Worm (Caenorhabditis elegans): ENCODE data around the gene C14C10.5.
A peak's percentile ranks its signal among the peaks of the same experiment; 100 is the strongest.

The C14C10.5 gene

ce11 chrV:12596196-12596595 is 3.8 kb upstream of the C14C10.5 start, which contains the start of gene mma-1:
TSS of gene mma-1 (minus strand) at chrV:12596296.
- no peak for TF ChIP-seq B0310.2 (tag; optimal IDR thresholded peaks at IDR 0.05)
- no peak for TF ChIP-seq hmg-4 (GFP tag; optimal IDR thresholded peaks at IDR 0.05)
- TF ChIP-seq F13C5.2 (tag; optimal IDR thresholded peaks at IDR 0.05): no peak
- TF ChIP-seq tra-4 (tag; optimal IDR thresholded peaks at IDR 0.05): no peak
- no peak for TF ChIP-seq sea-1 (GFP tag; conservative IDR thresholded peaks at IDR 0.05)
- no peak for TF ChIP-seq ets-7 (tag; optimal IDR thresholded peaks at IDR 0.05)
- no peak for TF ChIP-seq ceh-13 (GFP tag; optimal IDR thresholded peaks at IDR 0.05)
- TF ChIP-seq ama-1 (optimal IDR thresholded peaks at IDR 0.05): no peak
- TF ChIP-seq tbx-11 (GFP tag; IDR thresholded peaks at IDR 0.05): no peak
- no peak for TF ChIP-seq tbx-37 (GFP tag; conservative IDR thresholded peaks at IDR 0.05)
- TF ChIP-seq pes-1 (GFP tag; IDR thresholded peaks at IDR 0.05): no peak
- TF ChIP-seq flt-1 (GFP tag; IDR thresholded peaks at IDR 0.05): no peak
- TF ChIP-seq aly-1 (tag; optimal IDR thresholded peaks at IDR 0.05): no peak
- TF ChIP-seq hnd-1 (tag; optimal IDR thresholded peaks at IDR 0.05): no peak
- no peak for TF ChIP-seq hmbx-1 (tag; optimal IDR thresholded peaks at IDR 0.05)

ce11 chrV:12596795-12597194 is 3.2 kb upstream of the C14C10.5 start:
- TF ChIP-seq pes-1 (GFP tag; IDR thresholded peaks at IDR 0.05) (no peak; the same call in 1 of the 2 replicates), tra-4 (tag; optimal IDR thresholded peaks at IDR 0.05) (peak; percentile 65), aly-1 (tag; optimal IDR thresholded peaks at IDR 0.05) (peak; percentile 80), B0310.2 (tag; optimal IDR thresholded peaks at IDR 0.05) (peak; percentile 42), tbx-11 (GFP tag; IDR thresholded peaks at IDR 0.05) (no peak), hnd-1 (tag; optimal IDR thresholded peaks at IDR 0.05) (peak; percentile 30), ets-7 (tag; optimal IDR thresholded peaks at IDR 0.05) (peak; percentile 19), tbx-37 (GFP tag; conservative IDR thresholded peaks at IDR 0.05) (peak; percentile 47), flt-1 (GFP tag; IDR thresholded peaks at IDR 0.05) (peak; percentile 76), hmg-4 (GFP tag; optimal IDR thresholded peaks at IDR 0.05) (peak; percentile 90), ceh-13 (GFP tag; optimal IDR thresholded peaks at IDR 0.05) (peak; percentile 62), F13C5.2 (tag; optimal IDR thresholded peaks at IDR 0.05) (peak; percentile 85), ceh-36 (tag; optimal IDR thresholded peaks at IDR 0.05) (peak; percentile 45), sea-1 (GFP tag; conservative IDR thresholded peaks at IDR 0.05) (peak; percentile 77), scrt-1 (GFP tag; IDR thresholded peaks at IDR 0.05) (peak; percentile 71), hmbx-1 (tag; optimal IDR thresholded peaks at IDR 0.05) (peak; percentile 43), ama-1 (optimal IDR thresholded peaks at IDR 0.05) (no peak)

- no peak for TF ChIP-seq flt-1 (GFP tag; IDR thresholded peaks at IDR 0.05)
- TF ChIP-seq ama-1 (optimal IDR thresholded peaks at IDR 0.05): no peak
- no peak for TF ChIP-seq aly-1 (tag; optimal IDR thresholded peaks at IDR 0.05)
- TF ChIP-seq B0310.2 (tag; optimal IDR thresholded peaks at IDR 0.05): no peak
- no peak for TF ChIP-seq ets-7 (tag; optimal IDR thresholded peaks at IDR 0.05)
- no peak for TF ChIP-seq sea-1 (GFP tag; conservative IDR thresholded peaks at IDR 0.05)
- TF ChIP-seq ceh-36 (tag; optimal IDR thresholded peaks at IDR 0.05): no peak
- TF ChIP-seq tbx-11 (GFP tag; IDR thresholded peaks at IDR 0.05): no peak
- TF ChIP-seq hmbx-1 (tag; optimal IDR thresholded peaks at IDR 0.05): no peak
- TF ChIP-seq ceh-13 (GFP tag; optimal IDR thresholded peaks at IDR 0.05): no peak
- TF ChIP-seq tra-4 (tag; optimal IDR thresholded peaks at IDR 0.05): no peak
- TF ChIP-seq hnd-1 (tag; optimal IDR thresholded peaks at IDR 0.05): no peak
- no peak for TF ChIP-seq tbx-37 (GFP tag; conservative IDR thresholded peaks at IDR 0.05)
- no peak for TF ChIP-seq hmg-4 (GFP tag; optimal IDR thresholded peaks at IDR 0.05)
- TF ChIP-seq F13C5.2 (tag; optimal IDR thresholded peaks at IDR 0.05): no peak
- no peak for TF ChIP-seq scrt-1 (GFP tag; IDR thresholded peaks at IDR 0.05)
- no peak for TF ChIP-seq pes-1 (GFP tag; IDR thresholded peaks at IDR 0.05)
These were observed 882 bp upstream of the C14C10.5 start, which contains the start of the genes C14C10.10 and ril-2 for ce11 chrV:12599110-12599509. TSS of gene C14C10.10 (minus strand) at chrV:12599128. TSS of gene ril-2 (minus strand) at chrV:12599157.

ce11 chrV:12601835-12602234 is 1.8 kb downstream of the C14C10.5 start:
- TF ChIP-seq flt-1 (GFP tag; IDR thresholded peaks at IDR 0.05) (no peak), tbx-11 (GFP tag; IDR thresholded peaks at IDR 0.05) (no peak), F13C5.2 (tag; optimal IDR thresholded peaks at IDR 0.05) (no peak), tbx-37 (GFP tag; conservative IDR thresholded peaks at IDR 0.05) (no peak)

ce11 chrV:12607113-12607512 is 7.1 kb downstream of the C14C10.5 start, which contains the start of gene erg-28:
TSS of gene erg-28 (plus strand) at chrV:12607413.
- TF ChIP-seq B0310.2 (tag; optimal IDR thresholded peaks at IDR 0.05): no peak
- no peak for TF ChIP-seq hnd-1 (tag; optimal IDR thresholded peaks at IDR 0.05)
- TF ChIP-seq sea-1 (GFP tag; conservative IDR thresholded peaks at IDR 0.05): no peak
- no peak for TF ChIP-seq tbx-37 (GFP tag; conservative IDR thresholded peaks at IDR 0.05)
- TF ChIP-seq hmg-4 (GFP tag; optimal IDR thresholded peaks at IDR 0.05): no peak
- TF ChIP-seq tbx-11 (GFP tag; IDR thresholded peaks at IDR 0.05): no peak
- TF ChIP-seq flt-1 (GFP tag; IDR thresholded peaks at IDR 0.05): no peak
- TF ChIP-seq ama-1 (optimal IDR thresholded peaks at IDR 0.05): no peak
- no peak for TF ChIP-seq ceh-36 (tag; optimal IDR thresholded peaks at IDR 0.05)
- TF ChIP-seq tra-4 (tag; optimal IDR thresholded peaks at IDR 0.05): no peak
- no peak for TF ChIP-seq aly-1 (tag; optimal IDR thresholded peaks at IDR 0.05)
- TF ChIP-seq ceh-13 (GFP tag; optimal IDR thresholded peaks at IDR 0.05): no peak
- no peak for TF ChIP-seq F13C5.2 (tag; optimal IDR thresholded peaks at IDR 0.05)
- no peak for TF ChIP-seq hmbx-1 (tag; optimal IDR thresholded peaks at IDR 0.05)
- no peak for TF ChIP-seq scrt-1 (GFP tag; IDR thresholded peaks at IDR 0.05)

- TF ChIP-seq ets-7 (tag; optimal IDR thresholded peaks at IDR 0.05): no peak
- TF ChIP-seq hmg-4 (GFP tag; optimal IDR thresholded peaks at IDR 0.05): no peak
- TF ChIP-seq tbx-11 (GFP tag; IDR thresholded peaks at IDR 0.05): no peak
- no peak for TF ChIP-seq ceh-36 (tag; optimal IDR thresholded peaks at IDR 0.05)
- no peak for TF ChIP-seq hnd-1 (tag; optimal IDR thresholded peaks at IDR 0.05)
- TF ChIP-seq ceh-13 (GFP tag; optimal IDR thresholded peaks at IDR 0.05): no peak
These were observed 8.9 kb downstream of the C14C10.5 start, which contains the start of gene ZC116.5 for ce11 chrV:12608857-12609256. TSS of gene ZC116.5 (minus strand) at chrV:12608957.

ce11 chrV:12609526-12609925 is 9.5 kb downstream of the C14C10.5 start, which contains the start of gene ZC116.1:
TSS of gene ZC116.1 (plus strand) at chrV:12609826.
- TF ChIP-seq ceh-13 (GFP tag; optimal IDR thresholded peaks at IDR 0.05) (no peak), aly-1 (tag; optimal IDR thresholded peaks at IDR 0.05) (no peak), ceh-36 (tag; optimal IDR thresholded peaks at IDR 0.05) (no peak), hmbx-1 (tag; optimal IDR thresholded peaks at IDR 0.05) (no peak), hmg-4 (GFP tag; optimal IDR thresholded peaks at IDR 0.05) (no peak), tra-4 (tag; optimal IDR thresholded peaks at IDR 0.05) (no peak), tbx-37 (GFP tag; conservative IDR thresholded peaks at IDR 0.05) (no peak), flt-1 (GFP tag; IDR thresholded peaks at IDR 0.05) (no peak), ama-1 (optimal IDR thresholded peaks at IDR 0.05) (no peak), sea-1 (GFP tag; conservative IDR thresholded peaks at IDR 0.05) (no peak), tbx-11 (GFP tag; IDR thresholded peaks at IDR 0.05) (no peak), F13C5.2 (tag; optimal IDR thresholded peaks at IDR 0.05) (no peak), hnd-1 (tag; optimal IDR thresholded peaks at IDR 0.05) (no peak)
